Fruit fly (Drosophila melanogaster): Measurements from ENCODE around the gene CG2258.
A peak's percentile ranks its signal among the peaks of the same experiment; 100 is the strongest.

CG2258 gene

dm6 chrX:8129204-8129997 lies 27.5 kb upstream of the CG2258 start, which contains the start of gene CG2116 (continued):
- TF ChIP-seq CG15514 (GFP tag; optimal IDR thresholded peaks at IDR 0.05) (peak; percentile 59), Sry-δ (GFP tag; optimal IDR thresholded peaks at IDR 0.05) (peak; percentile 73), tup (GFP tag; optimal IDR thresholded peaks at IDR 0.05) (no peak), CG15696 (tag; optimal IDR thresholded peaks at IDR 0.05) (no peak), sqz (GFP tag; optimal IDR thresholded peaks at IDR 0.05) (peak; percentile 66), sug (tag; optimal IDR thresholded peaks at IDR 0.05) (no peak), CG11560 (tag; IDR thresholded peaks at IDR 0.05) (0 out of 3 replicates have a peak, but pooled peaks have one; percentile 33), CG3995 (GFP tag; optimal IDR thresholded peaks at IDR 0.05) (peak; percentile 46), MESR4 (GFP tag; optimal IDR thresholded peaks at IDR 0.05) (peak; percentile 84), CG17359 (tag; optimal IDR thresholded peaks at IDR 0.05) (no peak), Dip3 (GFP tag; optimal IDR thresholded peaks at IDR 0.05) (no peak), Bteb2 (GFP tag; optimal IDR thresholded peaks at IDR 0.05) (no peak), CG9797 (GFP tag; optimal IDR thresholded peaks at IDR 0.05) (peak; percentile 78), CG31365 (tag; optimal IDR thresholded peaks at IDR 0.05) (no peak), amos (GFP tag; IDR thresholded peaks at IDR 0.05; ENCODE audit: partially characterized antibody) (peak; percentile 73), CG13775 (GFP tag; optimal IDR thresholded peaks at IDR 0.05) (no peak), trem (tag; optimal IDR thresholded peaks at IDR 0.05) (peak; percentile 36), CG10267 (tag; optimal IDR thresholded peaks at IDR 0.05) (peak; percentile 37), hbn (GFP tag; IDR thresholded peaks at IDR 0.05; ENCODE audit: partially characterized antibody) (peak; percentile 59; the same call in 1 of the 2 replicates), CG4360 (GFP tag; IDR thresholded peaks at IDR 0.05) (peak; percentile 54), CG33557 (GFP tag; optimal IDR thresholded peaks at IDR 0.05) (no peak), Atf3 (GFP tag; optimal IDR thresholded peaks at IDR 0.05) (no peak), ara (GFP tag; IDR thresholded peaks at IDR 0.05) (no peak), CG4617 (GFP tag; optimal IDR thresholded peaks at IDR 0.05; ENCODE audit: borderline replicate concordance) (peak; percentile 48), grau (tag; optimal IDR thresholded peaks at IDR 0.05) (no peak), CG1792 (GFP tag; optimal IDR thresholded peaks at IDR 0.05) (no peak), Eip74EF (GFP tag; optimal IDR thresholded peaks at IDR 0.05) (no peak), NC2α (GFP tag; optimal IDR thresholded peaks at IDR 0.05) (no peak), Dref (GFP tag; IDR thresholded peaks at IDR 0.05) (peak; percentile 59), CG8290 (GFP tag; optimal IDR thresholded peaks at IDR 0.05) (peak; percentile 22), CG8290 (tag; optimal IDR thresholded peaks at IDR 0.05) (peak in 1 of 2 experiments; percentile 26), gsb-n (tag; optimal IDR thresholded peaks at IDR 0.05) (no peak), CG4820 (GFP tag; optimal IDR thresholded peaks at IDR 0.05) (no peak), zen (tag; optimal IDR thresholded peaks at IDR 0.05) (no peak), her (GFP tag; optimal IDR thresholded peaks at IDR 0.05) (peak; percentile 85), CG12659 (GFP tag; optimal IDR thresholded peaks at IDR 0.05) (peak; percentile 51), HLHmδ (GFP tag; optimal IDR thresholded peaks at IDR 0.05) (no peak), CG13287 (GFP tag; IDR thresholded peaks at IDR 0.05; ENCODE audit: partially characterized antibody) (peak; percentile 72), yki (optimal IDR thresholded peaks at IDR 0.05) (no peak), CG7745 (tag; optimal IDR thresholded peaks at IDR 0.05) (peak; percentile 90), CG12299 (tag; optimal IDR thresholded peaks at IDR 0.05) (no peak), NFAT (GFP tag; IDR thresholded peaks at IDR 0.05) (no peak), CG10431 (GFP tag; optimal IDR thresholded peaks at IDR 0.05) (no peak), CG10462 (GFP tag; optimal IDR thresholded peaks at IDR 0.05) (no peak), Spps (tag; optimal IDR thresholded peaks at IDR 0.05) (no peak), CG6765 (GFP tag; optimal IDR thresholded peaks at IDR 0.05) (no peak), Blimp-1 (GFP tag; optimal IDR thresholded peaks at IDR 0.05) (no peak), ewg (GFP tag; optimal IDR thresholded peaks at IDR 0.05) (peak; percentile 76), knrl (GFP tag; IDR thresholded peaks at IDR 0.05; ENCODE audit: partially characterized antibody) (peak; percentile 79)

Measured in whole organism, embryonic.